Worm (Caenorhabditis elegans): ENCODE results near the gene srlf-30.

The srlf-30 gene

ce11 chrIV:10855049-10855448 lies 45.1 kb upstream of the srlf-30 start, which contains the start of gene T11G6.3 (continued):
- no peak for TF ChIP-seq unc-86 (tag; optimal IDR thresholded peaks at IDR 0.05)
- TF ChIP-seq lin-14 (GFP tag; optimal IDR thresholded peaks at IDR 0.05): peak; percentile 41
- TF ChIP-seq swsn-7 (tag; optimal IDR thresholded peaks at IDR 0.05): no peak
- TF ChIP-seq xbp-1 (tag; optimal IDR thresholded peaks at IDR 0.05): no peak
- TF ChIP-seq snpc-4 (tag; optimal IDR thresholded peaks at IDR 0.05): no peak
- TF ChIP-seq nhr-85 (tag): peak; percentile 66
- no peak for TF ChIP-seq ceh-90 (tag; optimal IDR thresholded peaks at IDR 0.05)
- no peak for TF ChIP-seq efl-1 (optimal IDR thresholded peaks at IDR 0.05)
- TF ChIP-seq efl-1 (GFP tag; optimal IDR thresholded peaks at IDR 0.05 in 1 of 2): no peak
- no peak for TF ChIP-seq ztf-4 (tag; optimal IDR thresholded peaks at IDR 0.05)
- TF ChIP-seq ztf-11 (tag; optimal IDR thresholded peaks at IDR 0.05): no peak
- peak; percentile 19 for TF ChIP-seq nhr-20 (tag; optimal IDR thresholded peaks at IDR 0.05)
- no peak for TF ChIP-seq vab-15 (tag; optimal IDR thresholded peaks at IDR 0.05)
- no peak for TF ChIP-seq mab-9 (GFP tag; IDR thresholded peaks at IDR 0.05)
- peak; percentile 19 for TF ChIP-seq snu-23 (GFP tag; optimal IDR thresholded peaks at IDR 0.05)
- no peak for TF ChIP-seq jun-1 (tag; optimal IDR thresholded peaks at IDR 0.05)
- no peak for TF ChIP-seq lin-39 (tag; optimal IDR thresholded peaks at IDR 0.05)
- no peak for TF ChIP-seq sptf-1 (tag; optimal IDR thresholded peaks at IDR 0.05)
- no peak for TF ChIP-seq sup-37 (GFP tag; optimal IDR thresholded peaks at IDR 0.05)
- no peak for TF ChIP-seq lir-3 (tag; optimal IDR thresholded peaks at IDR 0.05; ENCODE audit: poor library complexity)
- TF ChIP-seq rnt-1 (tag; optimal IDR thresholded peaks at IDR 0.05): no peak

- no peak for TF ChIP-seq nhr-90 (tag; optimal IDR thresholded peaks at IDR 0.05; ENCODE audit: poor library complexity)
- TF ChIP-seq fkh-4 (tag; optimal IDR thresholded peaks at IDR 0.05; ENCODE audit: borderline replicate concordance): no peak
- TF ChIP-seq swsn-7 (tag; optimal IDR thresholded peaks at IDR 0.05): no peak
- no peak for TF ChIP-seq ztf-11 (tag; optimal IDR thresholded peaks at IDR 0.05)
- no peak for TF ChIP-seq zag-1 (tag; optimal IDR thresholded peaks at IDR 0.05)
- TF ChIP-seq unc-98 (GFP tag; IDR thresholded peaks at IDR 0.05): no peak
- no peak for TF ChIP-seq unc-86 (tag; optimal IDR thresholded peaks at IDR 0.05)
- no peak for TF ChIP-seq lin-35 (GFP tag; optimal IDR thresholded peaks at IDR 0.05)
- no peak for TF ChIP-seq nhr-77 (tag; optimal IDR thresholded peaks at IDR 0.05)
- TF ChIP-seq hpl-2 (GFP tag; optimal IDR thresholded peaks at IDR 0.05): no peak
- no peak for TF ChIP-seq tbx-2 (tag; optimal IDR thresholded peaks at IDR 0.05)
- no peak for TF ChIP-seq mdl-1 (tag; optimal IDR thresholded peaks at IDR 0.05)
- no peak for TF ChIP-seq skn-1 (tag; optimal IDR thresholded peaks at IDR 0.05)
- no peak for TF ChIP-seq nhr-237 (tag; optimal IDR thresholded peaks at IDR 0.05)
- TF ChIP-seq alr-1 (tag; optimal IDR thresholded peaks at IDR 0.05; ENCODE audit: borderline replicate concordance): no peak
Measured at ce11 chrIV:10855946-10856345, 44.2 kb upstream of the srlf-30 start.

- TF ChIP-seq egl-27 (tag; optimal IDR thresholded peaks at IDR 0.05): no peak
- peak; percentile 24 to 58 for TF ChIP-seq lin-35 (GFP tag; optimal IDR thresholded peaks at IDR 0.05)
- no peak for TF ChIP-seq swsn-7 (tag; optimal IDR thresholded peaks at IDR 0.05)
- no peak for TF ChIP-seq unc-98 (GFP tag; IDR thresholded peaks at IDR 0.05)
- peak in 1 of 2 experiments; percentile 52 for TF ChIP-seq lsy-2 (tag; optimal IDR thresholded peaks at IDR 0.05)
- TF ChIP-seq nhr-77 (tag; optimal IDR thresholded peaks at IDR 0.05): no peak
- TF ChIP-seq zip-4 (GFP tag; optimal IDR thresholded peaks at IDR 0.05): no peak
- no peak for TF ChIP-seq pqm-1 (tag; optimal IDR thresholded peaks at IDR 0.05)
- TF ChIP-seq Y116A8C.19 (tag; optimal IDR thresholded peaks at IDR 0.05; ENCODE audit: borderline replicate concordance): no peak
- TF ChIP-seq efl-1 (optimal IDR thresholded peaks at IDR 0.05): peak in 1 of 2 experiments; percentile 34
- TF ChIP-seq efl-1 (GFP tag; optimal IDR thresholded peaks at IDR 0.05 in 1 of 2): peak in 1 of 2 experiments; percentile 22
- no peak for TF ChIP-seq mef-2 (tag; optimal IDR thresholded peaks at IDR 0.05)
- TF ChIP-seq dpl-1 (GFP tag; optimal IDR thresholded peaks at IDR 0.05): peak; percentile 8 to 32 (median 13)
- peak; percentile 43 for TF ChIP-seq blmp-1 (tag; optimal IDR thresholded peaks at IDR 0.05)
- peak; percentile 56 for TF ChIP-seq lin-14 (GFP tag; optimal IDR thresholded peaks at IDR 0.05)
- peak; percentile 37 for TF ChIP-seq C16A3.4 (tag; optimal IDR thresholded peaks at IDR 0.05)
- TF ChIP-seq mep-1 (tag; optimal IDR thresholded peaks at IDR 0.05): peak; percentile 2
- no peak for TF ChIP-seq nhr-19 (GFP tag; conservative IDR thresholded peaks at IDR 0.05)
- peak in 1 of 6 experiments; percentile 41 for TF ChIP-seq elt-3 (tag; optimal IDR thresholded peaks at IDR 0.05)
- peak; percentile 29 for TF ChIP-seq snu-23 (GFP tag; optimal IDR thresholded peaks at IDR 0.05)
- peak; percentile 55 for TF ChIP-seq skn-1 (tag; optimal IDR thresholded peaks at IDR 0.05)
- peak in 1 of 2 experiments; percentile 61 for TF ChIP-seq mdl-1 (tag; optimal IDR thresholded peaks at IDR 0.05)
Measured at ce11 chrIV:10858300-10859016, 41.7 kb upstream of the srlf-30 start, which contains the start of the genes T11G6.2 and hars-1. Gene T11G6.2, minus strand, starts transcription at chrIV:10858496. Gene hars-1, plus strand, starts transcription at chrIV:10858957.

All from whole organism, L1 larva.